Worm (Caenorhabditis elegans) whole organism, L1 larva: Measurements from ENCODE around the gene B0495.9.

Experiments
- C04F5.9 ChIP-seq: sonication (generic microtip); optimal IDR thresholded peaks from 2 replicates; lab custom pipeline; 2016; ENCODE audit warnings: missing genetic modification characterization, missing compliant biosample characterization
- aly-2 ChIP-seq: fragments of 150-350 bp; optimal IDR thresholded peaks from 2 replicates; lab custom pipeline; 2014; ENCODE audit warnings: missing biosample characterization, missing genetic modification characterization
- ama-1 ChIP-seq: fragments of 150-350 bp; optimal IDR thresholded peaks from 2 replicates; lab custom pipeline; 2014
- blmp-1 ChIP-seq: fragments of 150-350 bp; optimal IDR thresholded peaks from 2 replicates; lab custom pipeline; 2014; ENCODE audit warnings: missing biosample characterization, missing genetic modification characterization
- ceh-63 ChIP-seq: fragments of 200-800 bp; sonication (Bioruptor generic); optimal IDR thresholded peaks from 2 replicates; lab custom pipeline; 2018; ENCODE audit warnings: mild to moderate bottlenecking, missing genetic modification characterization, missing compliant biosample characterization
- ceh-8 ChIP-seq: fragments of 200-800 bp; sonication (Bioruptor generic); optimal IDR thresholded peaks from 2 replicates; lab custom pipeline; 2018; ENCODE audit warnings: mild to moderate bottlenecking, missing genetic modification characterization, moderate library complexity, missing compliant biosample characterization
- ceh-90 ChIP-seq: sonication (generic microtip); optimal IDR thresholded peaks from 2 replicates; lab custom pipeline; 2016; ENCODE audit warnings: missing genetic modification characterization, missing compliant biosample characterization
- ces-1 ChIP-seq: fragments of 150-350 bp; optimal IDR thresholded peaks from 2 replicates; lab custom pipeline; 2014; ENCODE audit warnings: missing biosample characterization, missing genetic modification reagents, missing genetic modification characterization
- efl-1 ChIP-seq, 4 experiments: fragments of 150-350 bp; optimal IDR thresholded peaks in 3 of 4; peaks in 1 of 4; 1 replicate in 1 of 4; 2 replicates in 3 of 4; lab custom pipeline; 2014; ENCODE audit warnings: missing biosample characterization in 2 of 4, missing genetic modification characterization in 2 of 4, missing genetic modification reagents in 2 of 4
- egl-13 ChIP-seq: sonication (generic microtip); optimal IDR thresholded peaks from 2 replicates; lab custom pipeline; 2016; ENCODE audit warnings: missing genotype, missing genetic modification reagents, missing genetic modification characterization, missing compliant biosample characterization
- egl-27 ChIP-seq, 2 experiments: fragments of 150-350 bp in 1 of 2; sonication (generic microtip); optimal IDR thresholded peaks; 3 replicates each; lab custom pipeline; 2017 to 2018; ENCODE audit warnings: missing biosample characterization in 2 of 2, missing genetic modification characterization in 2 of 2, missing genetic modification reagents in 2 of 2
- ets-5 ChIP-seq: fragments of 200-800 bp; sonication (Bioruptor generic); IDR thresholded peaks from 2 replicates; pipeline ENCODE4 v1.3.6; 2022; ENCODE audit warnings: missing genetic modification characterization, missing compliant biosample characterization
- fkh-10 ChIP-seq: sonication (generic microtip); optimal IDR thresholded peaks from 2 replicates; lab custom pipeline; 2017; ENCODE audit warnings: missing biosample characterization, missing genetic modification reagents, missing genetic modification characterization
- fkh-4 ChIP-seq: sonication (generic microtip); optimal IDR thresholded peaks from 2 replicates; lab custom pipeline; 2016; ENCODE audit warnings: missing compliant biosample characterization, missing genetic modification characterization, borderline replicate concordance
- fos-1 ChIP-seq: fragments of 150-350 bp; optimal IDR thresholded peaks from 2 replicates; lab custom pipeline; 2014; ENCODE audit warnings: missing biosample characterization, missing genetic modification characterization
- grh-1 ChIP-seq: fragments of 200-800 bp; sonication (Bioruptor generic); IDR thresholded peaks from 2 replicates; pipeline ENCODE4 v1.3.6; 2022; ENCODE audit warnings: missing genetic modification reagents, missing genetic modification characterization, missing compliant biosample characterization
- hlh-4 ChIP-seq: sonication (generic microtip); optimal IDR thresholded peaks from 2 replicates; lab custom pipeline; 2016; ENCODE audit warnings: mild to moderate bottlenecking, missing genetic modification characterization, missing compliant biosample characterization
- irx-1 ChIP-seq: sonication (generic microtip); optimal IDR thresholded peaks from 2 replicates; lab custom pipeline; 2016; ENCODE audit warnings: missing genetic modification characterization, missing compliant biosample characterization
- isw-1 ChIP-seq: fragments of 200-800 bp; sonication (Bioruptor generic); IDR thresholded peaks from 2 replicates; pipeline ENCODE4 v1.3.6; 2022; ENCODE audit warnings: missing genetic modification characterization, missing compliant biosample characterization
- lin-13 ChIP-seq: fragments of 150-350 bp; optimal IDR thresholded peaks from 2 replicates; lab custom pipeline; 2014; ENCODE audit warnings: missing biosample characterization, missing genetic modification reagents, missing genetic modification characterization
- lin-14 ChIP-seq: fragments of 200-800 bp; sonication (Bioruptor generic); optimal IDR thresholded peaks from 2 replicates; lab custom pipeline; 2018; ENCODE audit warnings: mild to moderate bottlenecking, missing genetic modification characterization, moderate library complexity, missing compliant biosample characterization
- lin-15B ChIP-seq: fragments of 150-350 bp; sonication (generic microtip); optimal IDR thresholded peaks from 3 replicates; lab custom pipeline; 2014; ENCODE audit warnings: missing biosample characterization, missing genetic modification characterization
- lin-35 ChIP-seq, 2 experiments: fragments of 150-350 bp; optimal IDR thresholded peaks; 2 replicates each; lab custom pipeline; 2014; ENCODE audit warnings: missing biosample characterization in 2 of 2, missing genetic modification characterization in 2 of 2, missing genetic modification reagents in 2 of 2
- lir-3 ChIP-seq: sonication (generic microtip); optimal IDR thresholded peaks from 2 replicates; lab custom pipeline; 2016; ENCODE audit warnings: mild to moderate bottlenecking, missing genetic modification characterization, moderate library complexity, missing compliant biosample characterization; ENCODE audit not compliant: poor library complexity
- lsy-2 ChIP-seq, 2 experiments: fragments of 150-350 bp; optimal IDR thresholded peaks; 2 replicates each; lab custom pipeline; 2014; ENCODE audit warnings: missing biosample characterization in 2 of 2, missing genetic modification characterization in 2 of 2
- mdl-1 ChIP-seq, 2 experiments: fragments of 150-350 bp; optimal IDR thresholded peaks; 2 replicates each; lab custom pipeline; 2014 to 2017; ENCODE audit warnings: missing biosample characterization in 2 of 2, missing genetic modification characterization in 2 of 2, inconsistent platforms in 1 of 2
- mef-2 ChIP-seq: fragments of 150-350 bp; optimal IDR thresholded peaks from 2 replicates; lab custom pipeline; 2014; ENCODE audit warnings: missing biosample characterization, missing genetic modification characterization
- nhr-12 ChIP-seq: sonication (generic microtip); optimal IDR thresholded peaks from 2 replicates; lab custom pipeline; 2017; ENCODE audit warnings: missing biosample characterization, missing genetic modification characterization
- nhr-28 ChIP-seq: fragments of 150-350 bp; optimal IDR thresholded peaks from 2 replicates; lab custom pipeline; 2014; ENCODE audit warnings: missing biosample characterization, missing genetic modification characterization
- nhr-47 ChIP-seq: sonication (generic microtip); optimal IDR thresholded peaks from 2 replicates; lab custom pipeline; 2016; ENCODE audit warnings: mild to moderate bottlenecking, missing genetic modification characterization, moderate library complexity, missing compliant biosample characterization
- nhr-71 ChIP-seq: sonication (generic microtip); optimal IDR thresholded peaks from 2 replicates; lab custom pipeline; 2016; ENCODE audit warnings: mild to moderate bottlenecking, missing genetic modification characterization, moderate library complexity, missing compliant biosample characterization
- nhr-76 ChIP-seq: sonication (generic microtip); optimal IDR thresholded peaks from 2 replicates; lab custom pipeline; 2017; ENCODE audit warnings: missing biosample characterization, missing genetic modification characterization
- nhr-84 ChIP-seq: sonication (generic microtip); optimal IDR thresholded peaks from 2 replicates; lab custom pipeline; 2017; ENCODE audit warnings: missing biosample characterization, missing genetic modification characterization
- nhr-85 ChIP-seq: sonication (generic microtip); peaks from one replicate; lab custom pipeline; 2016; ENCODE audit warnings: missing genetic modification characterization, inconsistent platforms, missing compliant biosample characterization
- pag-3 ChIP-seq: sonication (generic microtip); optimal IDR thresholded peaks from 2 replicates; lab custom pipeline; 2017; ENCODE audit warnings: missing genetic modification characterization, mild to moderate bottlenecking, missing compliant biosample characterization, antibody characterized with exemption, borderline replicate concordance; ENCODE audit not compliant: insufficient read depth
- rnt-1 ChIP-seq: sonication (generic microtip); optimal IDR thresholded peaks from 2 replicates; lab custom pipeline; 2016; ENCODE audit warnings: mild to moderate bottlenecking, missing genetic modification characterization, moderate library complexity, missing compliant biosample characterization
- snu-23 ChIP-seq: sonication (generic microtip); optimal IDR thresholded peaks from 2 replicates; lab custom pipeline; 2016; ENCODE audit warnings: missing genetic modification characterization, missing compliant biosample characterization
- sptf-1 ChIP-seq: fragments of 150-350 bp; optimal IDR thresholded peaks from 2 replicates; lab custom pipeline; 2014; ENCODE audit warnings: missing biosample characterization, missing genetic modification characterization
- swsn-7 ChIP-seq: sonication (generic microtip); optimal IDR thresholded peaks from 2 replicates; lab custom pipeline; 2016; ENCODE audit warnings: missing genetic modification characterization, missing compliant biosample characterization
- tlp-1 ChIP-seq: fragments of 150-350 bp; optimal IDR thresholded peaks from 2 replicates; lab custom pipeline; 2014; ENCODE audit warnings: missing biosample characterization, missing genetic modification characterization
- unc-130 ChIP-seq: fragments of 150-350 bp; optimal IDR thresholded peaks from 2 replicates; lab custom pipeline; 2017; ENCODE audit warnings: missing biosample characterization, missing genetic modification characterization, inconsistent platforms
- unc-30 ChIP-seq: sonication (generic microtip); optimal IDR thresholded peaks from 2 replicates; lab custom pipeline; 2017; ENCODE audit warnings: missing biosample characterization, missing genetic modification characterization
- unc-86 ChIP-seq: sonication (generic microtip); optimal IDR thresholded peaks from 2 replicates; lab custom pipeline; 2016; ENCODE audit warnings: missing genetic modification characterization, missing compliant biosample characterization
- xbp-1 ChIP-seq: sonication (generic microtip); optimal IDR thresholded peaks from 2 replicates; lab custom pipeline; 2016; ENCODE audit warnings: missing genetic modification characterization, missing compliant biosample characterization
- ztf-4 ChIP-seq: fragments of 150-350 bp; optimal IDR thresholded peaks from 2 replicates; lab custom pipeline; 2014; ENCODE audit warnings: missing biosample characterization, missing genetic modification characterization

The B0495.9 gene

DNA sequence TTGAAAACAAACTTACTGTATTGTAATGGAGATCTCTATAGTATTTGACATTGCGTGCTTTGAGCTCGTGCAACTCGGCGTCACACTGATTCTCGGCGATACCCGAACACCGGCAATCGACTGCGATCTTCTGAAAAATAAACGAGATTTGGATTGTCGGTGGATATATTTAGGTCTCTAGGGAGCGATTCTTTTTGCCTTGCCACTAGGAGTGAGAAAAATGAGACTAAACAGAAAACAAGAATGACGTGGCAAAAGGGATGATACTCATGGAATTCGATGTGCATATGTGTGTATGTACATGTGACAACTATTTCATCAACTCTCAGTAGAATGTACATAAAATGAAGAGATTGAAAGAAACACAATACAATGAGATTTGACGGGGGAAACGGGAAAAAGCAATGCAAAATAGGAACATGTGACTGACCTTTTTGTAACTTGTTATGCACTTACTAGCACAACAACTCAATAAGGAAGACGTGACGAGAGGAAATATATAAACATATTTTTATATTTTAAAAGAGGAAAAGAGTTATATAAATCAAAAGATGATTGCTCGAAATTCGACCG is 6.2 kb upstream of the B0495.9 start:
- TF ChIP-seq unc-86: peak; percentile 20
- no peak for TF ChIP-seq hlh-4 (tag; lab: Kevin White, UChicago)
- TF ChIP-seq nhr-71 (tag; lab: Kevin White, UChicago): peak; percentile 49
- TF ChIP-seq ets-5 (GFP tag; lab: Robert Waterston, UW): no peak
- peak; percentile 23 for TF ChIP-seq nhr-47 (tag; lab: Kevin White, UChicago)
- TF ChIP-seq nhr-28 (tag; lab: Kevin White, UChicago): no peak
- TF ChIP-seq ceh-8 (GFP tag; lab: Kevin White, UChicago): peak; percentile 42
- TF ChIP-seq tlp-1 (tag; lab: Kevin White, UChicago): no peak
- peak; percentile 29 to 43 for TF ChIP-seq lsy-2 (tag; optimal IDR thresholded peaks at IDR 0.05; lab: Kevin White, UChicago)
- peak; percentile 25 for TF ChIP-seq irx-1 (tag; lab: Kevin White, UChicago)
- no peak for TF ChIP-seq egl-27 (tag; optimal IDR thresholded peaks at IDR 0.05; lab: Kevin White, UChicago)
- TF ChIP-seq efl-1 (optimal IDR thresholded peaks at IDR 0.05; lab: Kevin White, UChicago): no peak
- TF ChIP-seq efl-1 (GFP tag; optimal IDR thresholded peaks at IDR 0.05 in 1 of 2; lab: Kevin White, UChicago): peak in 1 of 2 experiments; percentile 79
- TF ChIP-seq fkh-4: no peak
- TF ChIP-seq ces-1 (GFP tag; lab: Kevin White, UChicago): peak; percentile 39
- TF ChIP-seq lir-3: no peak
- no peak for TF ChIP-seq nhr-84
- TF ChIP-seq C04F5.9 (tag; lab: Kevin White, UChicago): no peak
- no peak for TF ChIP-seq snu-23 (GFP tag; lab: Kevin White, UChicago)
- peak; percentile 95 for TF ChIP-seq fkh-10
- no peak for TF ChIP-seq fos-1 (tag; lab: Kevin White, UChicago)
- no peak for TF ChIP-seq lin-15B (tag; lab: Kevin White, UChicago)
- no peak for TF ChIP-seq mdl-1 (tag; optimal IDR thresholded peaks at IDR 0.05; lab: Kevin White, UChicago)
- TF ChIP-seq xbp-1: no peak
- no peak for TF ChIP-seq unc-130 (tag; lab: Kevin White, UChicago)
- no peak for TF ChIP-seq swsn-7 (tag; lab: Kevin White, UChicago)
- no peak for TF ChIP-seq lin-35 (GFP tag; optimal IDR thresholded peaks at IDR 0.05; lab: Kevin White, UChicago)
- no peak for TF ChIP-seq nhr-12 (tag; lab: Kevin White, UChicago)
- peak; percentile 86 for TF ChIP-seq lin-14
- TF ChIP-seq aly-2: no peak
- TF ChIP-seq isw-1: no peak
- TF ChIP-seq grh-1 (GFP tag; lab: Robert Waterston, UW): no peak
- TF ChIP-seq ama-1 (lab: Kevin White, UChicago): no peak

ce11 chrII:7709301-7709754 is 818 bp upstream of the B0495.9 start, which contains the start of gene sre-1:
Gene sre-1 (plus strand): TSS chrII:7709704.
- TF ChIP-seq unc-30 (tag; lab: Kevin White, UChicago): no peak
- TF ChIP-seq nhr-76 (tag; lab: Kevin White, UChicago): no peak
- no peak for TF ChIP-seq lin-13 (GFP tag; lab: Kevin White, UChicago)
- TF ChIP-seq efl-1 (optimal IDR thresholded peaks at IDR 0.05; lab: Kevin White, UChicago): no peak
- peak in 1 of 2 experiments; percentile 90 for TF ChIP-seq efl-1 (GFP tag; optimal IDR thresholded peaks at IDR 0.05 in 1 of 2; lab: Kevin White, UChicago)
- no peak for TF ChIP-seq ceh-63
- TF ChIP-seq nhr-71 (tag; lab: Kevin White, UChicago): peak; percentile 28
- no peak for TF ChIP-seq blmp-1 (tag; lab: Kevin White, UChicago)
- TF ChIP-seq egl-13: no peak
- TF ChIP-seq ztf-4: no peak
- no peak for TF ChIP-seq ets-5 (GFP tag; lab: Robert Waterston, UW)
- no peak for TF ChIP-seq pag-3
- TF ChIP-seq rnt-1: no peak
- TF ChIP-seq mef-2 (tag; lab: Kevin White, UChicago): no peak
- no peak for TF ChIP-seq nhr-85 (tag; lab: Kevin White, UChicago)
- peak; percentile 58 for TF ChIP-seq hlh-4 (tag; lab: Kevin White, UChicago)
- TF ChIP-seq ceh-90 (tag; lab: Kevin White, UChicago): no peak
- TF ChIP-seq grh-1 (GFP tag; lab: Robert Waterston, UW): no peak
- no peak for TF ChIP-seq sptf-1 (tag; lab: Kevin White, UChicago)
- no peak for TF ChIP-seq lin-14
